Fruit fly (Drosophila melanogaster) S2 (cell line): ENCODE data around the gene CG6685.

ENCODE experiments used
- CG8478 ChIP-seq: fragments of >200 bp; optimal IDR thresholded peaks from 2 replicates; lab custom pipeline; 2018
- CTCF ChIP-seq, 2 experiments: fragments of >200 bp; optimal IDR thresholded peaks; 2 replicates each; lab custom pipeline; 2018

DNA sequence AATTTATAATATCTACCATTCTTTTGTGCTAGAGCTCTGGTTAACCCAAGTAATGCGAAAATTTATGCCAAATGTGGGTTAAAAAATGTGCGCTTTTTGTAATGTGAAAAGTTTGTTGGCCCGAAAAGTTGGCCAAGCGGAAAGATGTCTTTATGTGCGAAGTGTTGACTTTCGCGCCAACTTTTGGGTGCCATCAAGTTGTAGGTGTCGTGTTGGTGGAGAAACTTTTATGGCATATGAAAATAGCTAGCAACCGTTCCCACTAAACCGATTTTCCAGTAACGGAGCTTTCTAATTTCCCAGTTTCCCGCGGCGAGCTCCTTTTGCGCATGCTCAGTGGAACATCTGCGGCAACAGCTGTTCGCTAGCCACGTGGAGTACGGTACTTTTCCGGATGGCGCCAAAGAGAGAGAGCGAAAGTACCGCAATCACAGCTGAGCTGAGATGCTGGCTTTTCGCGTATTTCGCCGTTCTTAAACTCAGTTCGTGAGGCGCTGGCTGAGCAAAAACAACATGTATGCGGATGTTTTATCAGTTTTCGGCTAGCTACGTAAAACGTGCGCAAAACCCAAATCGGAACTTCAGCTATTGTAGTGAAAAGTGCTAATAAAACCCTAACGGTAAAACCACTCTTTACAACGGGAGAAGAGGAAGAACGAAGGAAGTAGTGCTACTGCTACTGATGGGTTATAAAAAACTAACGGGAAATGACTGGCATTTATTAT, 6.2 kb upstream of the CG6685 start, which contains the start of gene dpr6:
- TF ChIP-seq CG8478 (lab: Kevin White, UChicago): no peak
- peak; percentile 59 to 60 for TF ChIP-seq CTCF (optimal IDR thresholded peaks at IDR 0.05; lab: Kevin White, UChicago)
